Fruit fly (Drosophila melanogaster) whole organism, embryonic: Measurements from ENCODE around the gene Syx13.

ENCODE experiments used
- Aef1 ChIP-seq: fragments of 200-800 bp; sonication (Bioruptor generic); IDR thresholded peaks from 3 replicates; pipeline ENCODE4 v1.3.6; 2022; ENCODE audit warnings: missing biosample characterization, missing genetic modification characterization
- Atf6 ChIP-seq: fragments of 200-800 bp; sonication (Bioruptor generic); IDR thresholded peaks from 2 replicates; pipeline ENCODE4 v1.3.6; 2022; ENCODE audit warnings: missing biosample characterization, missing genetic modification characterization
- B-H2 ChIP-seq: fragments of 200-800 bp; sonication (Bioruptor generic); optimal IDR thresholded peaks from 2 replicates; lab custom pipeline; 2018; ENCODE audit warnings: missing biosample characterization, mild to moderate bottlenecking, missing genetic modification characterization
- BEAF-32 ChIP-seq: fragments of 200-800 bp; sonication (Bioruptor generic); optimal IDR thresholded peaks from 3 replicates; lab custom pipeline; 2017; ENCODE audit warnings: missing biosample characterization, missing genetic modification characterization, mild to moderate bottlenecking, moderate library complexity, missing genetic modification reagents
- Bteb2 ChIP-seq: fragments of 200-800 bp; sonication (Bioruptor generic); optimal IDR thresholded peaks from 2 replicates; lab custom pipeline; 2016; ENCODE audit warnings: missing biosample characterization, missing genetic modification characterization
- CG10565 ChIP-seq: fragments of 200-800 bp; sonication (Bioruptor generic); optimal IDR thresholded peaks from 3 replicates; lab custom pipeline; 2016; ENCODE audit warnings: missing biosample characterization, mild to moderate bottlenecking, missing genetic modification characterization
- CG11695 ChIP-seq: fragments of 200-800 bp; sonication (Bioruptor generic); IDR thresholded peaks from 3 replicates; pipeline ENCODE4 v1.3.6; 2022; ENCODE audit warnings: missing biosample characterization, missing genetic modification characterization
- CG12391 ChIP-seq: fragments of 200-800 bp; sonication (Bioruptor generic); optimal IDR thresholded peaks from 3 replicates; lab custom pipeline; 2018; ENCODE audit warnings: missing biosample characterization, mild to moderate bottlenecking, missing genetic modification characterization, moderate library complexity
- CG12769 ChIP-seq: fragments of 200-800 bp; sonication (Bioruptor generic); optimal IDR thresholded peaks from 2 replicates; lab custom pipeline; 2019; ENCODE audit warnings: missing biosample characterization, mild to moderate bottlenecking, missing genetic modification characterization, moderate library complexity
- CG12942 ChIP-seq: fragments of 200-800 bp; sonication (Bioruptor generic); optimal IDR thresholded peaks from 3 replicates; lab custom pipeline; 2016; ENCODE audit warnings: missing biosample characterization, missing genetic modification characterization
- CG14965 ChIP-seq: fragments of 200-800 bp; sonication (Bioruptor generic); optimal IDR thresholded peaks from 2 replicates; lab custom pipeline; 2016; ENCODE audit warnings: missing biosample characterization, missing genetic modification characterization, borderline replicate concordance
- CG17385 ChIP-seq: fragments of 200-800 bp; sonication (Bioruptor generic); optimal IDR thresholded peaks from 3 replicates; lab custom pipeline; 2018; ENCODE audit warnings: missing biosample characterization, mild to moderate bottlenecking, missing genetic modification characterization
- CG2678 ChIP-seq: fragments of 200-800 bp; sonication (Bioruptor generic); optimal IDR thresholded peaks from 3 replicates; lab custom pipeline; 2019; ENCODE audit warnings: missing biosample characterization, mild to moderate bottlenecking, missing genetic modification characterization, moderate library complexity
- CG2712 ChIP-seq: fragments of 200-800 bp; optimal IDR thresholded peaks from 3 replicates; lab custom pipeline; 2019; ENCODE audit warnings: missing biosample characterization, mild to moderate bottlenecking, missing genetic modification characterization, moderate library complexity
- CG30020 ChIP-seq: fragments of 200-800 bp; optimal IDR thresholded peaks from 2 replicates; lab custom pipeline; 2019; ENCODE audit warnings: missing biosample characterization, mild to moderate bottlenecking, missing genetic modification characterization, moderate library complexity
- CG30431 ChIP-seq: fragments of 200-800 bp; sonication (Bioruptor generic); optimal IDR thresholded peaks from 2 replicates; lab custom pipeline; 2017; ENCODE audit warnings: missing biosample characterization, missing genetic modification characterization
- CG34376 ChIP-seq: fragments of 200-800 bp; sonication (Bioruptor generic); optimal IDR thresholded peaks from 2 replicates; lab custom pipeline; 2018; ENCODE audit warnings: missing biosample characterization, mild to moderate bottlenecking, missing genetic modification characterization
- CG4282 ChIP-seq: fragments of 200-800 bp; sonication (Bioruptor generic); optimal IDR thresholded peaks from 2 replicates; lab custom pipeline; 2016; ENCODE audit warnings: missing biosample characterization, missing genetic modification characterization
- CG6689 ChIP-seq: fragments of 200-800 bp; sonication (Bioruptor generic); IDR thresholded peaks from 2 replicates; pipeline ENCODE4 v1.3.6; 2022; ENCODE audit warnings: missing biosample characterization, missing genetic modification characterization
- CG6765 ChIP-seq: fragments of 200-800 bp; sonication (Bioruptor generic); optimal IDR thresholded peaks from 3 replicates; lab custom pipeline; 2017; ENCODE audit warnings: missing biosample characterization, mild to moderate bottlenecking, missing genetic modification characterization
- CG8089 ChIP-seq: fragments of 200-800 bp; sonication (Bioruptor generic); optimal IDR thresholded peaks from 3 replicates; lab custom pipeline; 2016; ENCODE audit warnings: missing biosample characterization, missing genetic modification characterization
- CHES-1-like ChIP-seq: fragments of 200-800 bp; sonication (Bioruptor generic); optimal IDR thresholded peaks from 2 replicates; lab custom pipeline; 2016; ENCODE audit warnings: missing biosample characterization, missing genetic modification characterization
- Hand ChIP-seq: fragments of 200-800 bp; sonication (Bioruptor generic); optimal IDR thresholded peaks from 2 replicates; lab custom pipeline; 2017; ENCODE audit warnings: mild to moderate bottlenecking, missing biosample characterization, missing genetic modification reagents, missing genetic modification characterization
- Lhr ChIP-seq: fragments of 200-800 bp; sonication (Bioruptor generic); optimal IDR thresholded peaks from 3 replicates; lab custom pipeline; 2017; ENCODE audit warnings: mild to moderate bottlenecking, missing biosample characterization, missing genetic modification reagents, missing genetic modification characterization
- Oaz ChIP-seq: fragments of 200-800 bp; sonication (Bioruptor generic); IDR thresholded peaks from 2 replicates; pipeline ENCODE4 v1.3.6; 2022; ENCODE audit warnings: missing biosample characterization, missing genetic modification characterization
- Oli ChIP-seq: fragments of 200-800 bp; sonication (Bioruptor generic); optimal IDR thresholded peaks from 2 replicates; lab custom pipeline; 2018; ENCODE audit warnings: missing biosample characterization, mild to moderate bottlenecking, missing genetic modification characterization, moderate library complexity
- Ptx1 ChIP-seq: fragments of 200-800 bp; sonication (Bioruptor generic); IDR thresholded peaks from 2 replicates; pipeline ENCODE4 v1.3.6; 2022; ENCODE audit warnings: missing biosample characterization, missing genetic modification characterization
- Stat92E ChIP-seq, 3 experiments: fragments of >200 bp in 2 of 3; fragments of 200-800 bp in 1 of 3; sonication (Bioruptor generic) in 1 of 3; optimal IDR thresholded peaks; 2 replicates each; lab custom pipeline; 2017 to 2019; ENCODE audit warnings: missing biosample characterization in 3 of 3, missing genetic modification characterization in 3 of 3, mild to moderate bottlenecking in 1 of 3, moderate library complexity in 1 of 3
- Xbp1 ChIP-seq: fragments of 200-800 bp; sonication (Bioruptor generic); optimal IDR thresholded peaks from 3 replicates; lab custom pipeline; 2016; ENCODE audit warnings: missing biosample characterization, mild to moderate bottlenecking, missing genetic modification characterization
- abd-A ChIP-seq: fragments of 200-800 bp; sonication (Bioruptor generic); optimal IDR thresholded peaks from 3 replicates; lab custom pipeline; 2019; ENCODE audit warnings: missing biosample characterization, mild to moderate bottlenecking, missing genetic modification characterization, moderate library complexity
- chif ChIP-seq, 2 experiments: fragments of 200-800 bp; sonication (Bioruptor generic); optimal IDR thresholded peaks; 3 replicates each; lab custom pipeline; 2016; ENCODE audit warnings: missing biosample characterization in 2 of 2, missing genetic modification characterization in 2 of 2
- chn ChIP-seq: fragments of 200-800 bp; sonication (Bioruptor generic); optimal IDR thresholded peaks from 2 replicates; lab custom pipeline; 2016; ENCODE audit warnings: missing biosample characterization, missing genetic modification characterization
- dimm ChIP-seq: fragments of 200-800 bp; sonication (Bioruptor generic); IDR thresholded peaks from 2 replicates; pipeline ENCODE4 v1.3.6; 2022; ENCODE audit warnings: missing biosample characterization, missing genetic modification characterization
- dmrt11E ChIP-seq: fragments of 200-800 bp; sonication (Bioruptor generic); optimal IDR thresholded peaks from 3 replicates; lab custom pipeline; 2018; ENCODE audit warnings: missing biosample characterization, mild to moderate bottlenecking, missing genetic modification characterization, moderate library complexity
- eve ChIP-seq, 2 experiments: fragments of >200 bp; optimal IDR thresholded peaks; 2 replicates each; lab custom pipeline; 2017; ENCODE audit warnings: missing biosample characterization in 2 of 2, missing genetic modification characterization in 2 of 2
- exex ChIP-seq: fragments of 200-800 bp; sonication (Bioruptor generic); optimal IDR thresholded peaks from 4 replicates; lab custom pipeline; 2018; ENCODE audit warnings: missing biosample characterization, mild to moderate bottlenecking, missing genetic modification characterization, moderate library complexity
- h ChIP-seq: fragments of >200 bp; optimal IDR thresholded peaks from 2 replicates; lab custom pipeline; 2017
- jigr1 ChIP-seq: fragments of 200-800 bp; sonication (Bioruptor generic); IDR thresholded peaks from 3 replicates; pipeline ENCODE4 v1.3.6; 2022; ENCODE audit warnings: missing biosample characterization, missing genetic modification characterization
- kni ChIP-seq: fragments of 200-800 bp; sonication (Bioruptor generic); optimal IDR thresholded peaks from 3 replicates; lab custom pipeline; 2017; ENCODE audit warnings: mild to moderate bottlenecking, missing biosample characterization, missing genetic modification reagents, missing genetic modification characterization
- mam ChIP-seq: fragments of 200-800 bp; sonication (Bioruptor generic); optimal IDR thresholded peaks from 3 replicates; lab custom pipeline; 2016; ENCODE audit warnings: missing biosample characterization, missing genetic modification characterization
- mld ChIP-seq: fragments of 200-800 bp; sonication (Bioruptor generic); IDR thresholded peaks from 3 replicates; pipeline ENCODE4 v1.3.6; 2022; ENCODE audit warnings: missing biosample characterization, missing genetic modification characterization; ENCODE audit not compliant: partially characterized antibody
- org-1 ChIP-seq: fragments of 200-800 bp; sonication (Bioruptor generic); optimal IDR thresholded peaks from 2 replicates; lab custom pipeline; 2017; ENCODE audit warnings: missing biosample characterization, missing genetic modification characterization
- pho ChIP-seq: fragments of 200-800 bp; sonication (Bioruptor generic); optimal IDR thresholded peaks from 2 replicates; lab custom pipeline; 2016; ENCODE audit warnings: missing biosample characterization, missing genetic modification characterization
- psq ChIP-seq: fragments of 200-800 bp; sonication (Bioruptor generic); optimal IDR thresholded peaks from 2 replicates; lab custom pipeline; 2017; ENCODE audit warnings: missing biosample characterization, missing genetic modification characterization
- seq ChIP-seq: fragments of 200-800 bp; sonication (Bioruptor generic); IDR thresholded peaks from 2 replicates; pipeline ENCODE4 v1.3.6; 2022; ENCODE audit warnings: missing biosample characterization, missing genetic modification characterization
- sqz ChIP-seq: fragments of 200-800 bp; sonication (Bioruptor generic); optimal IDR thresholded peaks from 3 replicates; lab custom pipeline; 2018; ENCODE audit warnings: missing biosample characterization, mild to moderate bottlenecking, missing genetic modification characterization
- wor ChIP-seq: fragments of 200-800 bp; sonication (Bioruptor generic); IDR thresholded peaks from 2 replicates; pipeline ENCODE4 v1.3.6; 2022; ENCODE audit warnings: missing biosample characterization, missing genetic modification characterization
- zfh1 ChIP-seq: fragments of 200-800 bp; sonication (Bioruptor generic); IDR thresholded peaks from 3 replicates; pipeline ENCODE4 v1.3.6; 2022; ENCODE audit warnings: missing biosample characterization, missing genetic modification characterization

Syx13 gene

dm6 chr3L:13017803-13018324 lies 26.4 kb upstream of the Syx13 start, which contains the start of the genes mRpL20 and Icmt (continued):
- TF ChIP-seq CG6765 (GFP tag; lab: Kevin White, UChicago), result peak; percentile 73
- TF ChIP-seq mld (GFP tag; lab: Robert Waterston, UW), result no peak
- TF ChIP-seq CG2712 (tag; lab: Kevin White, UChicago), result peak; percentile 95
- peak; percentile 94 for TF ChIP-seq Atf6 (GFP tag; lab: Robert Waterston, UW)
- TF ChIP-seq Oli (tag; lab: Kevin White, UChicago), result peak; percentile 95
- TF ChIP-seq CG12391, result peak; percentile 95

- no peak for TF ChIP-seq CG30431 (GFP tag; lab: Kevin White, UChicago)
- TF ChIP-seq CG6689, result no peak
- TF ChIP-seq CG17385, result no peak
- peak; percentile 88 for TF ChIP-seq CG34376
- peak; percentile 40 for TF ChIP-seq abd-A (tag; lab: Kevin White, UChicago)
- TF ChIP-seq CG12942, result no peak
- no peak for TF ChIP-seq chn
- no peak for TF ChIP-seq CG4282 (GFP tag; lab: Kevin White, UChicago)
- TF ChIP-seq Ptx1, result no peak
- TF ChIP-seq chif (GFP tag; optimal IDR thresholded peaks at IDR 0.05; lab: Kevin White, UChicago), result no peak
- TF ChIP-seq psq (GFP tag; lab: Kevin White, UChicago), result no peak
- TF ChIP-seq Oaz, result no peak
- no peak for TF ChIP-seq CG2678 (tag; lab: Kevin White, UChicago)
- no peak for TF ChIP-seq Stat92E (GFP tag; optimal IDR thresholded peaks at IDR 0.05; lab: Kevin White, UChicago)
- TF ChIP-seq CG10565 (GFP tag; lab: Kevin White, UChicago), result no peak
- no peak for TF ChIP-seq jigr1 (GFP tag; lab: Robert Waterston, UW)
- TF ChIP-seq pho (GFP tag; lab: Kevin White, UChicago), result no peak
- no peak for TF ChIP-seq dimm (GFP tag; lab: Robert Waterston, UW)
- TF ChIP-seq kni (GFP tag; lab: Kevin White, UChicago), result no peak
- TF ChIP-seq seq (GFP tag; lab: Robert Waterston, UW), result no peak
- 0 out of 3 replicates have a peak, but pooled peaks have one; percentile 10 for TF ChIP-seq zfh1
- TF ChIP-seq org-1 (GFP tag; lab: Kevin White, UChicago), result no peak
- no peak for TF ChIP-seq B-H2
- TF ChIP-seq Bteb2 (GFP tag; lab: Kevin White, UChicago), result no peak
- no peak for TF ChIP-seq wor (GFP tag; lab: Robert Waterston, UW)
- TF ChIP-seq CHES-1-like (GFP tag; lab: Kevin White, UChicago), result no peak
- TF ChIP-seq eve (GFP tag; optimal IDR thresholded peaks at IDR 0.05; lab: Kevin White, UChicago), result peak in 1 of 2 experiments; percentile 78
- no peak for TF ChIP-seq Aef1 (GFP tag; lab: Robert Waterston, UW)
- TF ChIP-seq exex (tag; lab: Kevin White, UChicago), result peak; percentile 74
- no peak for TF ChIP-seq Xbp1
- TF ChIP-seq CG30020 (tag; lab: Kevin White, UChicago), result no peak
- no peak for TF ChIP-seq CG12769 (tag; lab: Kevin White, UChicago)
- TF ChIP-seq sqz (GFP tag; lab: Kevin White, UChicago), result no peak
- TF ChIP-seq CG8089, result no peak
- no peak for TF ChIP-seq mam (GFP tag; lab: Kevin White, UChicago)
- TF ChIP-seq Hand (GFP tag; lab: Kevin White, UChicago), result no peak
- TF ChIP-seq Lhr (GFP tag; lab: Kevin White, UChicago), result no peak
- TF ChIP-seq h (lab: Kevin White, UChicago), result no peak
- no peak for TF ChIP-seq dmrt11E
- TF ChIP-seq CG11695, result no peak
- TF ChIP-seq BEAF-32 (GFP tag; lab: Kevin White, UChicago), result no peak
- no peak for TF ChIP-seq CG14965 (GFP tag; lab: Kevin White, UChicago)
Measured at dm6 chr3L:13019249-13019956, 24.8 kb upstream of the Syx13 start.
